Fruit fly (Drosophila melanogaster): ENCODE results near the gene Ptp61F.
A peak's percentile ranks its signal among the peaks of the same experiment; 100 is the strongest.

Ptp61F gene

DNA sequence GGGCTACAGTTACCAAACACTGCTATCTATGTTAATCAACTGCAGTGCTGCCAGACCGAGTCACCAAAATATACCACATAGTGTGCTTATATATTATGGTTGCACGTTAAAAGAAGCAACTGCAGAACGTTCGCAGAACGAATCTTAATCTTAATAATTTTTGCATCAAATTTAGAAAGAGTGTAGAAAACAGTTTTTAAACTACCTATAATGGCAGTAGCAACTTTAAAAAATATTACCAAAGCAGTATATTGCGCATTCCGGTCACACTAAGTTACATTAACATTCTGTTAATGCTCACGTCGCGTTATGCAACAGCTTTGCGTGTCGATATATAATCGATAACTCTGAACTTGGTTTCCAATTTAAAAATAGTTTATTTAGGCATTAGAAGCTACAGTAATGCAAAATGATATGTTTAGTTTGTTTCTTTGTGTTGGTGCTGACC is 132.9 kb downstream of the Ptp61F start, which contains the start of gene indra (continued):
- TF ChIP-seq pnt (GFP tag; optimal IDR thresholded peaks at IDR 0.05) (peak; percentile 42), trh (GFP tag; optimal IDR thresholded peaks at IDR 0.05) (no peak), ab (GFP tag; optimal IDR thresholded peaks at IDR 0.05) (peak; percentile 21), lmd (GFP tag; IDR thresholded peaks at IDR 0.05) (peak; percentile 37; the same call in 1 of the 2 replicates), danr (GFP tag; IDR thresholded peaks at IDR 0.05) (0 out of 2 replicates have a peak, but pooled peaks have one; percentile 46), CG11560 (tag; IDR thresholded peaks at IDR 0.05) (peak; percentile 56; the same call in 2 of the 3 replicates), CG2116 (GFP tag; optimal IDR thresholded peaks at IDR 0.05) (peak; percentile 97), knrl (GFP tag; IDR thresholded peaks at IDR 0.05; ENCODE audit: partially characterized antibody) (peak; percentile 33; the same call in 1 of the 3 replicates), gfzf (GFP tag; optimal IDR thresholded peaks at IDR 0.05) (peak; percentile 79), Vsx1 (GFP tag; optimal IDR thresholded peaks at IDR 0.05) (no peak), mam (GFP tag; optimal IDR thresholded peaks at IDR 0.05) (peak; percentile 52), Lhr (GFP tag; optimal IDR thresholded peaks at IDR 0.05) (peak; percentile 33), sens-2 (GFP tag; IDR thresholded peaks at IDR 0.05) (no peak), CG31365 (tag; optimal IDR thresholded peaks at IDR 0.05) (no peak), CG10979 (tag; optimal IDR thresholded peaks at IDR 0.05) (peak; percentile 21), ewg (GFP tag; optimal IDR thresholded peaks at IDR 0.05) (peak; percentile 54), CG7372 (GFP tag; IDR thresholded peaks at IDR 0.05) (peak; percentile 26; the same call in 1 of the 2 replicates), CG6272 (GFP tag; IDR thresholded peaks at IDR 0.05) (no peak), CG9932 (GFP tag; IDR thresholded peaks at IDR 0.05) (peak; percentile 72), CG6791 (GFP tag; IDR thresholded peaks at IDR 0.05; ENCODE audit: partially characterized antibody) (peak; percentile 62), tup (GFP tag; optimal IDR thresholded peaks at IDR 0.05) (no peak), Usf (GFP tag; optimal IDR thresholded peaks at IDR 0.05) (peak; percentile 8), Hand (GFP tag; optimal IDR thresholded peaks at IDR 0.05) (no peak), CG12219 (GFP tag; optimal IDR thresholded peaks at IDR 0.05) (no peak), pan (optimal IDR thresholded peaks at IDR 0.05) (no peak), pan (GFP tag; optimal IDR thresholded peaks at IDR 0.05 in 1 of 2, IDR thresholded peaks at IDR 0.05 in 1 of 2) (no peak), Blimp-1 (GFP tag; optimal IDR thresholded peaks at IDR 0.05) (no peak), Asciz (GFP tag; optimal IDR thresholded peaks at IDR 0.05) (no peak), Lpt (GFP tag; optimal IDR thresholded peaks at IDR 0.05) (no peak), CG12391 (tag; optimal IDR thresholded peaks at IDR 0.05) (peak; percentile 67), Oaz (GFP tag; IDR thresholded peaks at IDR 0.05) (no peak), cas (GFP tag; IDR thresholded peaks at IDR 0.05) (peak; percentile 56; the same call in 1 of the 2 replicates), CG10209 (GFP tag; optimal IDR thresholded peaks at IDR 0.05) (peak; percentile 10), toy (GFP tag; IDR thresholded peaks at IDR 0.05) (no peak), HHEX (GFP tag; optimal IDR thresholded peaks at IDR 0.05) (no peak), TFAM (GFP tag; optimal IDR thresholded peaks at IDR 0.05) (no peak), insv (GFP tag; optimal IDR thresholded peaks at IDR 0.05) (peak in 1 of 2 experiments; percentile 54), gcm2 (GFP tag; optimal IDR thresholded peaks at IDR 0.05) (no peak), CG18599 (GFP tag; optimal IDR thresholded peaks at IDR 0.05) (peak; percentile 61), CG17186 (GFP tag; optimal IDR thresholded peaks at IDR 0.05) (peak; percentile 77), CG18011 (GFP tag; optimal IDR thresholded peaks at IDR 0.05) (peak; percentile 78), CG5245 (GFP tag; optimal IDR thresholded peaks at IDR 0.05) (peak; percentile 37), salm (tag; optimal IDR thresholded peaks at IDR 0.05) (no peak), Rx (GFP tag; IDR thresholded peaks at IDR 0.05) (0 out of 2 replicates have a peak, but pooled peaks have one; percentile 24), Mad (GFP tag; optimal IDR thresholded peaks at IDR 0.05) (peak; percentile 58), CG14441 (GFP tag; IDR thresholded peaks at IDR 0.05) (no peak), ssp (GFP tag; IDR thresholded peaks at IDR 0.05) (no peak), CG11085 (GFP tag; IDR thresholded peaks at IDR 0.05) (no peak), Tbp (GFP tag; optimal IDR thresholded peaks at IDR 0.05) (peak; percentile 3), CG12236 (GFP tag; optimal IDR thresholded peaks at IDR 0.05) (peak; percentile 46), CG2678 (tag; optimal IDR thresholded peaks at IDR 0.05) (no peak)

Measured in whole organism, embryonic.